Fruit fly (Drosophila melanogaster) whole organism, embryonic: ENCODE measurements around the gene CG13002.

Source experiments
- Ada2b ChIP-seq: fragments of 200-800 bp; sonication (Bioruptor generic); IDR thresholded peaks from 2 replicates; pipeline ENCODE4 v1.3.6; 2022; ENCODE audit warnings: missing biosample characterization, missing genetic modification characterization
- Blimp-1 ChIP-seq: fragments of 200-800 bp; sonication (Bioruptor generic); optimal IDR thresholded peaks from 3 replicates; lab custom pipeline; 2018; ENCODE audit warnings: missing biosample characterization, missing genetic modification characterization, mild to moderate bottlenecking, moderate library complexity, missing genetic modification reagents
- CG10462 ChIP-seq: fragments of 200-800 bp; sonication (Bioruptor generic); optimal IDR thresholded peaks from 2 replicates; lab custom pipeline; 2016; ENCODE audit warnings: missing biosample characterization, missing genetic modification characterization
- CG11398 ChIP-seq: fragments of 200-800 bp; sonication (Bioruptor generic); optimal IDR thresholded peaks from 2 replicates; lab custom pipeline; 2016; ENCODE audit warnings: missing biosample characterization, missing genetic modification characterization
- CG11504 ChIP-seq: fragments of 200-800 bp; sonication (Bioruptor generic); optimal IDR thresholded peaks from 3 replicates; lab custom pipeline; 2019; ENCODE audit warnings: missing biosample characterization, mild to moderate bottlenecking, missing genetic modification characterization, moderate library complexity
- CG16813 ChIP-seq: fragments of 200-800 bp; sonication (Bioruptor generic); IDR thresholded peaks from 3 replicates; pipeline ENCODE4 v1.3.6; 2022; ENCODE audit warnings: missing biosample characterization, missing genetic modification characterization; ENCODE audit not compliant: partially characterized antibody
- CG31365 ChIP-seq: fragments of 200-800 bp; sonication (Bioruptor generic); optimal IDR thresholded peaks from 2 replicates; lab custom pipeline; 2018; ENCODE audit warnings: missing biosample characterization, mild to moderate bottlenecking, missing genetic modification characterization
- CG32772 ChIP-seq: fragments of 200-800 bp; sonication (Bioruptor generic); IDR thresholded peaks from 2 replicates; pipeline ENCODE4 v1.3.6; 2022; ENCODE audit warnings: missing biosample characterization, missing genetic modification characterization
- CG3281 ChIP-seq: fragments of 200-800 bp; sonication (Bioruptor generic); optimal IDR thresholded peaks from 3 replicates; lab custom pipeline; 2017; ENCODE audit warnings: missing biosample characterization, mild to moderate bottlenecking, missing genetic modification characterization
- CG34224 ChIP-seq: fragments of 200-800 bp; sonication (Bioruptor generic); IDR thresholded peaks from 3 replicates; pipeline ENCODE4 v1.3.6; 2022; ENCODE audit warnings: missing biosample characterization, missing genetic modification characterization; ENCODE audit not compliant: partially characterized antibody
- CG43689 ChIP-seq: fragments of 200-800 bp; sonication (Bioruptor generic); IDR thresholded peaks from 2 replicates; pipeline ENCODE4 v1.3.6; 2022; ENCODE audit warnings: missing biosample characterization, missing genetic modification characterization
- CG5245 ChIP-seq: fragments of 200-800 bp; sonication (Bioruptor generic); optimal IDR thresholded peaks from 3 replicates; lab custom pipeline; 2016; ENCODE audit warnings: missing biosample characterization, missing genetic modification characterization
- CG5953 ChIP-seq: fragments of 200-800 bp; sonication (Bioruptor generic); IDR thresholded peaks from 2 replicates; pipeline ENCODE4 v1.3.6; 2022; ENCODE audit warnings: missing biosample characterization, missing genetic modification characterization
- CG7556 ChIP-seq: fragments of 200-800 bp; sonication (Bioruptor generic); optimal IDR thresholded peaks from 2 replicates; lab custom pipeline; 2017; ENCODE audit warnings: missing biosample characterization, mild to moderate bottlenecking, missing genetic modification characterization
- CG7745 ChIP-seq: fragments of 200-800 bp; sonication (Bioruptor generic); optimal IDR thresholded peaks from 2 replicates; lab custom pipeline; 2018; ENCODE audit warnings: missing biosample characterization, mild to moderate bottlenecking, missing genetic modification characterization, moderate library complexity
- CG8290 ChIP-seq, 3 experiments: fragments of 200-800 bp; sonication (Bioruptor generic); optimal IDR thresholded peaks; 2 replicates each; lab custom pipeline; 2016 to 2019; ENCODE audit warnings: missing biosample characterization in 3 of 3, missing genetic modification characterization in 3 of 3, mild to moderate bottlenecking in 2 of 3, moderate library complexity in 1 of 3
- CG8359 ChIP-seq: fragments of 200-800 bp; sonication (Bioruptor generic); optimal IDR thresholded peaks from 2 replicates; lab custom pipeline; 2017; ENCODE audit warnings: missing biosample characterization, mild to moderate bottlenecking, missing genetic modification characterization, borderline replicate concordance
- CTCF ChIP-seq: fragments of 200-800 bp; sonication (Bioruptor generic); optimal IDR thresholded peaks from 2 replicates; lab custom pipeline; 2017; ENCODE audit warnings: missing biosample characterization, mild to moderate bottlenecking, missing genetic modification characterization, moderate library complexity
- Dbx ChIP-seq: fragments of 200-800 bp; sonication (Bioruptor generic); IDR thresholded peaks from 3 replicates; pipeline ENCODE4 v1.3.6; 2022; ENCODE audit warnings: missing biosample characterization, missing genetic modification characterization
- Dip3 ChIP-seq: fragments of 200-800 bp; sonication (Bioruptor generic); optimal IDR thresholded peaks from 3 replicates; lab custom pipeline; 2016; ENCODE audit warnings: missing biosample characterization, missing genetic modification characterization
- Drgx ChIP-seq: fragments of 200-800 bp; sonication (Bioruptor generic); IDR thresholded peaks from 2 replicates; pipeline ENCODE4 v1.3.6; 2022; ENCODE audit warnings: missing biosample characterization, missing genetic modification characterization
- Ets65A ChIP-seq: fragments of 200-800 bp; sonication (Bioruptor generic); peaks from one replicate; lab custom pipeline; 2016; ENCODE audit warnings: missing biosample characterization, missing genetic modification characterization
- Fer3 ChIP-seq: fragments of 200-800 bp; sonication (Bioruptor generic); optimal IDR thresholded peaks from 2 replicates; lab custom pipeline; 2018; ENCODE audit warnings: missing biosample characterization, mild to moderate bottlenecking, missing genetic modification characterization, moderate library complexity
- Gsc ChIP-seq: fragments of 200-800 bp; sonication (Bioruptor generic); IDR thresholded peaks from 2 replicates; pipeline ENCODE4 v1.3.6; 2022; ENCODE audit warnings: missing biosample characterization, missing genetic modification characterization
- Med ChIP-seq: fragments of 200-800 bp; sonication (Bioruptor generic); peaks from one replicate; lab custom pipeline; 2016; ENCODE audit warnings: missing biosample characterization, missing genetic modification characterization, mild to moderate bottlenecking, inconsistent platforms, moderate library complexity
- Mrtf ChIP-seq: fragments of 200-800 bp; sonication (Bioruptor generic); IDR thresholded peaks from 3 replicates; pipeline ENCODE4 v1.3.6; 2022; ENCODE audit warnings: missing biosample characterization, missing genetic modification characterization
- Pdp1 ChIP-seq, 2 experiments: fragments of 200-800 bp; sonication (Bioruptor generic); optimal IDR thresholded peaks; 3 replicates each; lab custom pipeline; 2016; ENCODE audit warnings: missing biosample characterization in 2 of 2, missing genetic modification characterization in 2 of 2, mild to moderate bottlenecking in 1 of 2, moderate library complexity in 1 of 2
- Rfx ChIP-seq: fragments of 200-800 bp; sonication (Bioruptor generic); IDR thresholded peaks from 2 replicates; pipeline ENCODE4 v1.3.6; 2022; ENCODE audit warnings: missing biosample characterization, missing genetic modification characterization
- Sin3A ChIP-seq: fragments of >200 bp; optimal IDR thresholded peaks from 2 replicates; lab custom pipeline; 2018
- Ssrp ChIP-seq: fragments of 200-800 bp; sonication (Bioruptor generic); optimal IDR thresholded peaks from 2 replicates; lab custom pipeline; 2018; ENCODE audit warnings: missing biosample characterization, mild to moderate bottlenecking, missing genetic modification characterization, moderate library complexity
- Taf1 ChIP-seq: fragments of 200-800 bp; sonication (Bioruptor generic); IDR thresholded peaks from 2 replicates; pipeline ENCODE4 v1.3.6; 2022; ENCODE audit warnings: missing biosample characterization, missing genetic modification characterization
- Tbp ChIP-seq: fragments of >200 bp; optimal IDR thresholded peaks from 2 replicates; lab custom pipeline; 2018; ENCODE audit warnings: missing biosample characterization, missing genetic modification characterization
- ap ChIP-seq: fragments of 200-800 bp; sonication (Bioruptor generic); IDR thresholded peaks from 2 replicates; pipeline ENCODE4 v1.3.6; 2022; ENCODE audit warnings: missing biosample characterization, missing genetic modification characterization
- cg ChIP-seq: fragments of 200-800 bp; sonication (Bioruptor generic); optimal IDR thresholded peaks from 3 replicates; lab custom pipeline; 2019; ENCODE audit warnings: missing biosample characterization, mild to moderate bottlenecking, missing genetic modification characterization, moderate library complexity
- dmrt11E ChIP-seq: fragments of 200-800 bp; sonication (Bioruptor generic); optimal IDR thresholded peaks from 3 replicates; lab custom pipeline; 2018; ENCODE audit warnings: missing biosample characterization, mild to moderate bottlenecking, missing genetic modification characterization, moderate library complexity
- dpn ChIP-seq, 2 experiments: fragments of 200-800 bp; sonication (Bioruptor generic); optimal IDR thresholded peaks; 3 replicates each; lab custom pipeline; 2016; ENCODE audit warnings: missing biosample characterization in 2 of 2, missing genetic modification characterization in 2 of 2
- eve ChIP-seq, 2 experiments: fragments of >200 bp; optimal IDR thresholded peaks; 2 replicates each; lab custom pipeline; 2017; ENCODE audit warnings: missing biosample characterization in 2 of 2, missing genetic modification characterization in 2 of 2
- eyg ChIP-seq: fragments of 200-800 bp; sonication (Bioruptor generic); optimal IDR thresholded peaks from 3 replicates; lab custom pipeline; 2016; ENCODE audit warnings: missing biosample characterization, missing genetic modification characterization
- kni ChIP-seq: fragments of 200-800 bp; sonication (Bioruptor generic); optimal IDR thresholded peaks from 3 replicates; lab custom pipeline; 2017; ENCODE audit warnings: mild to moderate bottlenecking, missing biosample characterization, missing genetic modification reagents, missing genetic modification characterization
- luna ChIP-seq: fragments of 200-800 bp; sonication (Bioruptor generic); optimal IDR thresholded peaks from 2 replicates; lab custom pipeline; 2016; ENCODE audit warnings: missing biosample characterization, missing genetic modification characterization
- nau ChIP-seq: fragments of 200-800 bp; sonication (Bioruptor generic); optimal IDR thresholded peaks from 3 replicates; lab custom pipeline; 2017; ENCODE audit warnings: missing biosample characterization, mild to moderate bottlenecking, missing genetic modification characterization, missing genetic modification reagents
- otp ChIP-seq: fragments of 200-800 bp; sonication (Bioruptor generic); IDR thresholded peaks from 3 replicates; pipeline ENCODE4, ENCODE4 v1.3.6; 2022; ENCODE audit warnings: missing biosample characterization, missing genetic modification characterization
- pho ChIP-seq: fragments of 200-800 bp; sonication (Bioruptor generic); optimal IDR thresholded peaks from 2 replicates; lab custom pipeline; 2016; ENCODE audit warnings: missing biosample characterization, missing genetic modification characterization
- repo ChIP-seq: fragments of 200-800 bp; sonication (Bioruptor generic); optimal IDR thresholded peaks from 2 replicates; lab custom pipeline; 2016; ENCODE audit warnings: missing biosample characterization, missing genetic modification characterization
- scrt ChIP-seq: fragments of 200-800 bp; sonication (Bioruptor generic); optimal IDR thresholded peaks from 2 replicates; lab custom pipeline; 2018; ENCODE audit warnings: missing biosample characterization, mild to moderate bottlenecking, missing genetic modification characterization, moderate library complexity
- sob ChIP-seq: fragments of 200-800 bp; sonication (Bioruptor generic); IDR thresholded peaks from 2 replicates; pipeline ENCODE4 v1.3.6; 2022; ENCODE audit warnings: missing biosample characterization, missing genetic modification characterization
- tx ChIP-seq: fragments of 200-800 bp; sonication (Bioruptor generic); optimal IDR thresholded peaks from 2 replicates; lab custom pipeline; 2016; ENCODE audit warnings: missing biosample characterization, missing genetic modification characterization
- zfh1 ChIP-seq: fragments of 200-800 bp; sonication (Bioruptor generic); IDR thresholded peaks from 3 replicates; pipeline ENCODE4 v1.3.6; 2022; ENCODE audit warnings: missing biosample characterization, missing genetic modification characterization

The CG13002 gene

DNA sequence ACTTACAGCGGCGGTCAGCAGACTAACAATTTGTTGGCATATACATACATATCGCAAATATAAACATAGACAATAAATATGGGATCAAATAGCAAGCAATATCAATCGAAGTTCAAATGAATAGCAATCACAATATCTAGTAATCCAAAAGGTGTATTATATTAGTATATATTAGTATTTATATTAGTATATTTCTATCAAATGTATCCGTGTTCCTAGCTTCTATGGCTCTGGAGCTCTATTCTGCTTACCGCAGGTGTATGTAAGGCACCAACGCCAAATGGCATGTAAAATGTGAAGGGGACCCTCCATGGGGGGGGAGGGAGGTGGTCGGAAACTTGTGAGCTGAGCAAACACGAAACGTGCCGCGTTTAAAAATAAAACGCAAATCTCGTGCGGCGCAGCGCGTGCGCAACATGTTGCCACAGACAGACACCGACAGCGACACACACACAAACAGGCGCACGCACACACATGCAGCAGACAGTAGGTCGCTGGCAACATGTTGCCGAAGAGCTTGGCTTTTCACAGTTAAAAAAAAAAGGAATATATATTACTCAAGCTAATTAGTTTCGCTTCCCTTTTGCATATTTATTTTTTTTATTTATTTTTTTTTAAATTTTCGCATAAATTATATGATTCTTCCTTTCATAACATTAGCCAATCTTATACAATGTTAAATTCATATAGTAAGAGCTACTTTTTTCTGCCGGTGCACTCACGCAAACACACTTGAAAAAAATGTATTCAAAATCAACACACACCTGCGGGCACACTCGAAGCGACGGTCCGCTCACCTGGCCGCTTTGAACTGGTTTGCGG, 41.1 kb downstream of the CG13002 start (continued):
- TF ChIP-seq Mrtf (GFP tag; lab: Robert Waterston, UW): peak; percentile 59; the same call in 1 of the 3 replicates
- no peak for TF ChIP-seq otp (GFP tag; lab: Robert Waterston, UW)
- peak; percentile 61; the same call in 2 of the 3 replicates for TF ChIP-seq zfh1
- TF ChIP-seq Sin3A (lab: Kevin White, UChicago): no peak
- no peak for TF ChIP-seq Dip3 (GFP tag; lab: Kevin White, UChicago)
- peak; percentile 69 for TF ChIP-seq Med (GFP tag; lab: Kevin White, UChicago)
- TF ChIP-seq CG43689 (GFP tag; lab: Robert Waterston, UW): no peak
- TF ChIP-seq dmrt11E: peak; percentile 31
- peak; percentile 64 for TF ChIP-seq scrt (GFP tag; lab: Kevin White, UChicago)
- no peak for TF ChIP-seq repo (GFP tag; lab: Kevin White, UChicago)
- TF ChIP-seq kni (GFP tag; lab: Kevin White, UChicago): no peak
- no peak for TF ChIP-seq CG16813
- no peak for TF ChIP-seq nau (GFP tag; lab: Kevin White, UChicago)
- TF ChIP-seq Blimp-1: peak; percentile 74
- no peak for TF ChIP-seq CG34224 (GFP tag; lab: Robert Waterston, UW)
- no peak for TF ChIP-seq CG11398 (GFP tag; lab: Kevin White, UChicago)
- no peak for TF ChIP-seq CTCF (GFP tag; lab: Kevin White, UChicago)
- TF ChIP-seq Ets65A: no peak
- no peak; the same call in none of the 2 replicates for TF ChIP-seq sob (GFP tag; lab: Robert Waterston, UW)
- TF ChIP-seq luna (GFP tag; lab: Kevin White, UChicago): no peak
- no peak for TF ChIP-seq eyg (GFP tag; lab: Kevin White, UChicago)
- peak; percentile 73 for TF ChIP-seq Fer3 (tag; lab: Kevin White, UChicago)
- TF ChIP-seq CG31365: no peak
- TF ChIP-seq CG3281 (GFP tag; lab: Kevin White, UChicago): peak; percentile 66
- peak; percentile 32 to 45 for TF ChIP-seq dpn (GFP tag; optimal IDR thresholded peaks at IDR 0.05; lab: Kevin White, UChicago)
- peak; percentile 63 for TF ChIP-seq Ssrp (tag; lab: Kevin White, UChicago)
- TF ChIP-seq pho (GFP tag; lab: Kevin White, UChicago): no peak
- TF ChIP-seq, all 482 proteins: peak for 263

- TF ChIP-seq tx (GFP tag; lab: Kevin White, UChicago): no peak
- TF ChIP-seq CG5245 (GFP tag; lab: Kevin White, UChicago): no peak
- TF ChIP-seq cg (GFP tag; lab: Kevin White, UChicago): peak; percentile 21
- no peak for TF ChIP-seq CG5953
- no peak for TF ChIP-seq Gsc
- TF ChIP-seq Ada2b: no peak
- no peak for TF ChIP-seq CG7556 (GFP tag; lab: Kevin White, UChicago)
- TF ChIP-seq CG7745 (tag; lab: Kevin White, UChicago): no peak
- TF ChIP-seq CG11504 (tag; lab: Kevin White, UChicago): peak; percentile 23
- 0 out of 2 replicates have a peak, but pooled peaks have one; percentile 12 for TF ChIP-seq CG32772 (GFP tag; lab: Robert Waterston, UW)
- TF ChIP-seq eve (GFP tag; optimal IDR thresholded peaks at IDR 0.05; lab: Kevin White, UChicago): no peak
- TF ChIP-seq Pdp1 (GFP tag; optimal IDR thresholded peaks at IDR 0.05; lab: Kevin White, UChicago): peak in 1 of 2 experiments; percentile 62
- TF ChIP-seq Tbp (GFP tag; lab: Kevin White, UChicago): no peak
- TF ChIP-seq Rfx: peak; percentile 47; the same call in 1 of the 2 replicates
- no peak for TF ChIP-seq CG8290 (GFP tag; optimal IDR thresholded peaks at IDR 0.05; lab: Kevin White, UChicago)
- TF ChIP-seq CG8290 (tag; optimal IDR thresholded peaks at IDR 0.05; lab: Kevin White, UChicago): peak in 1 of 2 experiments; percentile 40
- TF ChIP-seq Taf1 (GFP tag; lab: Robert Waterston, UW): no peak
- no peak for TF ChIP-seq CG10462 (GFP tag; lab: Kevin White, UChicago)
- TF ChIP-seq zfh1: no peak
- TF ChIP-seq Drgx (GFP tag; lab: Robert Waterston, UW): peak; percentile 53
- peak; percentile 99 for TF ChIP-seq CG8359 (GFP tag; lab: Kevin White, UChicago)
- TF ChIP-seq Dbx: no peak
- TF ChIP-seq ap: peak; percentile 17; the same call in 1 of the 2 replicates
Observed at dm6 chrX:16931994-16932819, 42.6 kb downstream of the CG13002 start.
